Fruit fly (Drosophila melanogaster) whole organism, embryonic: ENCODE data around the gene alpha-Man-Ia.

Experiments used
- Bgb ChIP-seq: fragments of 200-800 bp; sonication (Bioruptor generic); IDR thresholded peaks from 2 replicates; pipeline ENCODE4 v1.3.6; 2022; ENCODE audit warnings: missing biosample characterization, missing genetic modification characterization; ENCODE audit not compliant: partially characterized antibody
- CG17612 ChIP-seq: fragments of 200-800 bp; sonication (Bioruptor generic); IDR thresholded peaks from 2 replicates; pipeline ENCODE4 v1.3.6; 2022; ENCODE audit warnings: missing biosample characterization, missing genetic modification characterization
- CG4854 ChIP-seq: fragments of 200-800 bp; sonication (Bioruptor generic); optimal IDR thresholded peaks from 2 replicates; lab custom pipeline; 2016; ENCODE audit warnings: missing biosample characterization, missing genetic modification characterization, inconsistent platforms
- E2f2 ChIP-seq: fragments of 200-800 bp; sonication (Bioruptor generic); IDR thresholded peaks from 2 replicates; pipeline ENCODE4 v1.3.6; 2022; ENCODE audit warnings: missing biosample characterization, missing genetic modification characterization
- Mad ChIP-seq: fragments of 200-800 bp; sonication (Bioruptor generic); optimal IDR thresholded peaks from 2 replicates; lab custom pipeline; 2016; ENCODE audit warnings: missing biosample characterization, missing genetic modification characterization
- cas ChIP-seq: fragments of 200-800 bp; sonication (Bioruptor generic); IDR thresholded peaks from 2 replicates; pipeline ENCODE4 v1.3.6; 2022; ENCODE audit warnings: missing biosample characterization, missing genetic modification characterization
- kay ChIP-seq: fragments of 200-800 bp; sonication (Bioruptor generic); optimal IDR thresholded peaks from 2 replicates; lab custom pipeline; 2016; ENCODE audit warnings: missing biosample characterization, missing genetic modification characterization
- pfk ChIP-seq: fragments of 200-800 bp; sonication (Bioruptor generic); optimal IDR thresholded peaks from 2 replicates; lab custom pipeline; 2018; ENCODE audit warnings: missing biosample characterization, mild to moderate bottlenecking, missing genetic modification characterization, moderate library complexity

dm6 chrX:10247366-10247765 lies 78.4 kb downstream of the alpha-Man-Ia start:
- TF ChIP-seq E2f2 = no peak
- TF ChIP-seq kay = no peak
- TF ChIP-seq CG4854 = no peak
- no peak for TF ChIP-seq Mad (GFP tag; lab: Kevin White, UChicago)
- TF ChIP-seq Bgb (GFP tag; lab: Robert Waterston, UW) = no peak
- no peak for TF ChIP-seq cas
- TF ChIP-seq CG17612 (GFP tag; lab: Robert Waterston, UW) = no peak
- no peak for TF ChIP-seq pfk (GFP tag; lab: Kevin White, UChicago)
